Fruit fly (Drosophila melanogaster) whole organism, embryonic: ENCODE measurements around the gene CG7054.

Experiments used
- Adf1 ChIP-seq: fragments of 200-800 bp; sonication (Bioruptor generic); IDR thresholded peaks from 2 replicates; pipeline ENCODE4 v1.3.6; 2022; ENCODE audit warnings: missing biosample characterization, missing genetic modification characterization
- Antp ChIP-seq: fragments of 200-800 bp; sonication (Bioruptor generic); optimal IDR thresholded peaks from 3 replicates; lab custom pipeline; 2016; ENCODE audit warnings: missing biosample characterization, missing genetic modification characterization
- B-H1 ChIP-seq: fragments of 200-800 bp; sonication (Bioruptor generic); IDR thresholded peaks from 3 replicates; pipeline ENCODE4 v1.3.6; 2022; ENCODE audit warnings: missing biosample characterization, missing genetic modification characterization
- CG10267 ChIP-seq: fragments of 200-800 bp; sonication (Bioruptor generic); optimal IDR thresholded peaks from 2 replicates; lab custom pipeline; 2018; ENCODE audit warnings: missing biosample characterization, mild to moderate bottlenecking, missing genetic modification characterization, moderate library complexity
- CG10274 ChIP-seq: fragments of 200-800 bp; sonication (Bioruptor generic); optimal IDR thresholded peaks from 3 replicates; lab custom pipeline; 2017; ENCODE audit warnings: missing biosample characterization, mild to moderate bottlenecking, missing genetic modification characterization
- CG10321 ChIP-seq: fragments of 200-800 bp; sonication (Bioruptor generic); IDR thresholded peaks from 2 replicates; pipeline ENCODE4 v1.3.6; 2022; ENCODE audit warnings: missing biosample characterization, missing genetic modification characterization
- CG11504 ChIP-seq: fragments of 200-800 bp; sonication (Bioruptor generic); optimal IDR thresholded peaks from 3 replicates; lab custom pipeline; 2019; ENCODE audit warnings: missing biosample characterization, mild to moderate bottlenecking, missing genetic modification characterization, moderate library complexity
- CG12219 ChIP-seq: fragments of 200-800 bp; sonication (Bioruptor generic); optimal IDR thresholded peaks from 3 replicates; lab custom pipeline; 2018; ENCODE audit warnings: missing biosample characterization, mild to moderate bottlenecking, missing genetic modification characterization
- CG12236 ChIP-seq: fragments of 200-800 bp; sonication (Bioruptor generic); optimal IDR thresholded peaks from 2 replicates; lab custom pipeline; 2016; ENCODE audit warnings: missing biosample characterization, missing genetic modification characterization
- CG15601 ChIP-seq: fragments of 200-800 bp; sonication (Bioruptor generic); optimal IDR thresholded peaks from 3 replicates; lab custom pipeline; 2019; ENCODE audit warnings: missing biosample characterization, mild to moderate bottlenecking, missing genetic modification characterization, moderate library complexity
- CG1647 ChIP-seq: fragments of 200-800 bp; sonication (Bioruptor generic); optimal IDR thresholded peaks from 3 replicates; lab custom pipeline; 2016; ENCODE audit warnings: missing biosample characterization, missing genetic modification characterization
- CG16815 ChIP-seq: fragments of 200-800 bp; sonication (Bioruptor generic); optimal IDR thresholded peaks from 3 replicates; lab custom pipeline; 2017; ENCODE audit warnings: missing biosample characterization, mild to moderate bottlenecking, missing genetic modification characterization
- CG1792 ChIP-seq: fragments of 200-800 bp; sonication (Bioruptor generic); optimal IDR thresholded peaks from 2 replicates; lab custom pipeline; 2016; ENCODE audit warnings: missing biosample characterization, missing genetic modification characterization
- CG18764 ChIP-seq: fragments of 200-800 bp; sonication (Bioruptor generic); optimal IDR thresholded peaks from 3 replicates; lab custom pipeline; 2016; ENCODE audit warnings: missing biosample characterization, missing genetic modification characterization
- CG2678 ChIP-seq: fragments of 200-800 bp; sonication (Bioruptor generic); optimal IDR thresholded peaks from 3 replicates; lab custom pipeline; 2019; ENCODE audit warnings: missing biosample characterization, mild to moderate bottlenecking, missing genetic modification characterization, moderate library complexity
- CG4404 ChIP-seq: fragments of 200-800 bp; sonication (Bioruptor generic); IDR thresholded peaks from 2 replicates; pipeline ENCODE4 v1.3.6; 2022; ENCODE audit warnings: missing biosample characterization, missing genetic modification characterization
- CG6272 ChIP-seq: fragments of 200-800 bp; sonication (Bioruptor generic); IDR thresholded peaks from 2 replicates; pipeline ENCODE4 v1.3.6; 2022; ENCODE audit warnings: missing biosample characterization, missing genetic modification characterization
- CG6791 ChIP-seq: fragments of 200-800 bp; sonication (Bioruptor generic); IDR thresholded peaks from 3 replicates; pipeline ENCODE4 v1.3.6; 2022; ENCODE audit warnings: missing biosample characterization, missing genetic modification characterization; ENCODE audit not compliant: partially characterized antibody
- CG7271 ChIP-seq: fragments of 200-800 bp; sonication (Bioruptor generic); optimal IDR thresholded peaks from 2 replicates; lab custom pipeline; 2018; ENCODE audit warnings: missing biosample characterization, mild to moderate bottlenecking, missing genetic modification characterization, moderate library complexity
- CG7786 ChIP-seq: fragments of 200-800 bp; sonication (Bioruptor generic); optimal IDR thresholded peaks from 2 replicates; lab custom pipeline; 2016; ENCODE audit warnings: missing biosample characterization, missing genetic modification characterization
- CG8359 ChIP-seq: fragments of 200-800 bp; sonication (Bioruptor generic); optimal IDR thresholded peaks from 2 replicates; lab custom pipeline; 2017; ENCODE audit warnings: missing biosample characterization, mild to moderate bottlenecking, missing genetic modification characterization, borderline replicate concordance
- CG8924 ChIP-seq: fragments of 200-800 bp; optimal IDR thresholded peaks from 3 replicates; lab custom pipeline; 2019; ENCODE audit warnings: missing biosample characterization, mild to moderate bottlenecking, missing genetic modification characterization, moderate library complexity
- Camta ChIP-seq: fragments of 200-800 bp; sonication (Bioruptor generic); optimal IDR thresholded peaks from 2 replicates; lab custom pipeline; 2016; ENCODE audit warnings: missing biosample characterization, missing genetic modification characterization
- CrebB ChIP-seq: fragments of 200-800 bp; sonication (Bioruptor generic); optimal IDR thresholded peaks from 3 replicates; lab custom pipeline; 2018; ENCODE audit warnings: missing biosample characterization, mild to moderate bottlenecking, missing genetic modification characterization
- Dfd ChIP-seq, 2 experiments: fragments of >200 bp; optimal IDR thresholded peaks; 2 replicates each; lab custom pipeline; 2017; ENCODE audit warnings: missing biosample characterization in 2 of 2, missing genetic modification characterization in 2 of 2
- HLHmδ ChIP-seq: fragments of 200-800 bp; sonication (Bioruptor generic); optimal IDR thresholded peaks from 2 replicates; lab custom pipeline; 2018; ENCODE audit warnings: missing biosample characterization, mild to moderate bottlenecking, missing genetic modification characterization, moderate library complexity
- HmgZ ChIP-seq: fragments of 200-800 bp; sonication (Bioruptor generic); optimal IDR thresholded peaks from 2 replicates; lab custom pipeline; 2018; ENCODE audit warnings: missing biosample characterization, mild to moderate bottlenecking, missing genetic modification characterization
- Hmr ChIP-seq: fragments of 200-800 bp; sonication (Bioruptor generic); optimal IDR thresholded peaks from 3 replicates; lab custom pipeline; 2017; ENCODE audit warnings: mild to moderate bottlenecking, missing biosample characterization, missing genetic modification reagents, missing genetic modification characterization
- Hr51 ChIP-seq, 2 experiments: fragments of 200-800 bp; sonication (Bioruptor generic); optimal IDR thresholded peaks; 2 replicates in 1 of 2; 3 replicates in 1 of 2; lab custom pipeline; 2016 to 2018; ENCODE audit warnings: missing biosample characterization in 2 of 2, missing genetic modification characterization in 2 of 2, mild to moderate bottlenecking in 1 of 2, moderate library complexity in 1 of 2
- MTF-1 ChIP-seq: fragments of 200-800 bp; sonication (Bioruptor generic); optimal IDR thresholded peaks from 2 replicates; lab custom pipeline; 2018; ENCODE audit warnings: missing biosample characterization, mild to moderate bottlenecking, missing genetic modification characterization, borderline replicate concordance
- Mrtf ChIP-seq: fragments of 200-800 bp; sonication (Bioruptor generic); IDR thresholded peaks from 3 replicates; pipeline ENCODE4 v1.3.6; 2022; ENCODE audit warnings: missing biosample characterization, missing genetic modification characterization
- NC2α ChIP-seq: fragments of 200-800 bp; sonication (Bioruptor generic); optimal IDR thresholded peaks from 2 replicates; lab custom pipeline; 2016; ENCODE audit warnings: missing biosample characterization, missing genetic modification characterization
- Nf-YC ChIP-seq: fragments of 200-800 bp; optimal IDR thresholded peaks from 3 replicates; lab custom pipeline; 2019; ENCODE audit warnings: missing biosample characterization, mild to moderate bottlenecking, missing genetic modification characterization, moderate library complexity
- Xbp1 ChIP-seq: fragments of 200-800 bp; sonication (Bioruptor generic); optimal IDR thresholded peaks from 3 replicates; lab custom pipeline; 2016; ENCODE audit warnings: missing biosample characterization, mild to moderate bottlenecking, missing genetic modification characterization
- aop ChIP-seq: fragments of 200-800 bp; sonication (Bioruptor generic); IDR thresholded peaks from 2 replicates; pipeline ENCODE4 v1.3.6; 2022; ENCODE audit warnings: missing biosample characterization, missing genetic modification characterization
- cas ChIP-seq: fragments of 200-800 bp; sonication (Bioruptor generic); IDR thresholded peaks from 2 replicates; pipeline ENCODE4 v1.3.6; 2022; ENCODE audit warnings: missing biosample characterization, missing genetic modification characterization
- chn ChIP-seq: fragments of 200-800 bp; sonication (Bioruptor generic); optimal IDR thresholded peaks from 2 replicates; lab custom pipeline; 2016; ENCODE audit warnings: missing biosample characterization, missing genetic modification characterization
- corto ChIP-seq: fragments of 200-800 bp; sonication (Bioruptor generic); optimal IDR thresholded peaks from 2 replicates; lab custom pipeline; 2016; ENCODE audit warnings: missing biosample characterization, mild to moderate bottlenecking, missing genetic modification characterization, moderate library complexity
- dati ChIP-seq: fragments of 200-800 bp; sonication (Bioruptor generic); IDR thresholded peaks from 2 replicates; pipeline ENCODE4 v1.3.6; 2022; ENCODE audit warnings: missing biosample characterization, missing genetic modification characterization
- dpn ChIP-seq, 2 experiments: fragments of 200-800 bp; sonication (Bioruptor generic); optimal IDR thresholded peaks; 3 replicates each; lab custom pipeline; 2016; ENCODE audit warnings: missing biosample characterization in 2 of 2, missing genetic modification characterization in 2 of 2
- gem ChIP-seq: fragments of 200-800 bp; sonication (Bioruptor generic); optimal IDR thresholded peaks from 2 replicates; lab custom pipeline; 2019; ENCODE audit warnings: missing biosample characterization, mild to moderate bottlenecking, missing genetic modification characterization, moderate library complexity
- gfzf ChIP-seq: fragments of 200-800 bp; sonication (Bioruptor generic); optimal IDR thresholded peaks from 2 replicates; lab custom pipeline; 2016; ENCODE audit warnings: missing biosample characterization, mild to moderate bottlenecking, missing genetic modification characterization, moderate library complexity
- ken ChIP-seq: fragments of 200-800 bp; sonication (Bioruptor generic); IDR thresholded peaks from 3 replicates; pipeline ENCODE4 v1.3.6; 2022; ENCODE audit warnings: missing biosample characterization, missing genetic modification characterization
- lmd ChIP-seq: fragments of 200-800 bp; sonication (Bioruptor generic); IDR thresholded peaks from 2 replicates; pipeline ENCODE4 v1.3.6; 2022; ENCODE audit warnings: missing biosample characterization, missing genetic modification characterization
- maf-S ChIP-seq: fragments of 200-800 bp; sonication (Bioruptor generic); optimal IDR thresholded peaks from 2 replicates; lab custom pipeline; 2016; ENCODE audit warnings: missing biosample characterization, missing genetic modification characterization
- pita ChIP-seq: fragments of 200-800 bp; sonication (Bioruptor generic); optimal IDR thresholded peaks from 2 replicates; lab custom pipeline; 2017; ENCODE audit warnings: missing biosample characterization, mild to moderate bottlenecking, missing genetic modification characterization
- rib ChIP-seq: fragments of 200-800 bp; sonication (Bioruptor generic); IDR thresholded peaks from 2 replicates; pipeline ENCODE4 v1.3.6; 2022; ENCODE audit warnings: missing biosample characterization, missing genetic modification characterization
- tin ChIP-seq: fragments of 200-800 bp; sonication (Bioruptor generic); optimal IDR thresholded peaks from 3 replicates; lab custom pipeline; 2016; ENCODE audit warnings: missing biosample characterization, missing genetic modification characterization
- twi ChIP-seq: fragments of 200-800 bp; optimal IDR thresholded peaks from 2 replicates; lab custom pipeline; 2019; ENCODE audit warnings: missing biosample characterization, mild to moderate bottlenecking, missing genetic modification characterization, moderate library complexity

The CG7054 gene

DNA sequence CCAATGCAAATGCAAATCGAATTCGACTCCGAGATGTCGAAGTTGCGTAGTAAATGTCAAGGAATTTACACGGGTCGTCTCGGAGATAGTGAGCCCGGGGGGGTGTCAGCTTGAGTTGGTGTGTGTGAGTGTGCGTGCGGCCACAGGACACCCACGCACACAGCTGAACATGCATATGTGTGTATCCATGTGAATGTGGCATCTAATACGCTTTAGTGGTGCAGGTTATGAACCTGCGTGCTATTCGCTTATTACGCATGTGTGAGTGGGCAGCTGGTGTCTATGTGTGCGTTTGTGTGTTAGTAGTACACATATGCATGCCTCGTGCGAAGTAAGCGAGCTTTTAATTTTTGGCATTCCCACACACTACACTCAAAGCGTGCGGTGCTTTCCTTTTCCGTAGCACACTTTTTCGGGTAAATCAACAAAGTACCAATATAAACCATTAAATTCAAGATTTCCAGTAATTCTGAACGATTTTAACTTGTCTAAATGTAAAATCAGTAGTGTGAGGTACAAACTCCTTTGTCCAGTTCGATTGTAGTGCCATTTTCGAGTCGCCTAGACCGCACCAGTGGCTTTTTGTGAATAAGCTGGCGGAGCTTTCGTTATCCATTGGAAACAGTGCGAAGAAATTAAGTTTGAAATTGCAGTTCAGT is 4.2 kb downstream of the CG7054 start (continued):
- TF ChIP-seq rib (GFP tag; lab: Robert Waterston, UW) (peak; percentile 75), CG10321 (GFP tag; lab: Robert Waterston, UW) (peak; percentile 54; the same call in 1 of the 2 replicates), Antp (GFP tag; lab: Kevin White, UChicago) (peak; percentile 92), CG12219 (GFP tag; lab: Kevin White, UChicago) (peak; percentile 85), twi (tag; lab: Kevin White, UChicago) (no peak), Mrtf (GFP tag; lab: Robert Waterston, UW) (peak; percentile 81; the same call in 2 of the 3 replicates), Dfd (GFP tag; optimal IDR thresholded peaks at IDR 0.05; lab: Kevin White, UChicago) (no peak), Hmr (GFP tag; lab: Kevin White, UChicago) (peak; percentile 95), CrebB (tag; lab: Kevin White, UChicago) (peak; percentile 82), CG1792 (peak; percentile 88), CG4404 (GFP tag; lab: Robert Waterston, UW) (peak; percentile 46), chn (GFP tag; lab: Kevin White, UChicago) (peak; percentile 67), lmd (GFP tag; lab: Robert Waterston, UW) (peak; percentile 86), CG8924 (tag; lab: Kevin White, UChicago) (peak; percentile 87), CG7786 (GFP tag; lab: Kevin White, UChicago) (peak; percentile 87), dati (GFP tag; lab: Robert Waterston, UW) (no peak), HLHmδ (no peak), CG16815 (GFP tag; lab: Kevin White, UChicago) (peak; percentile 50), CG1647 (GFP tag; lab: Kevin White, UChicago) (peak; percentile 86), aop (peak; percentile 69; the same call in 1 of the 2 replicates), gfzf (no peak), Camta (GFP tag; lab: Kevin White, UChicago) (peak; percentile 76), pita (GFP tag; lab: Kevin White, UChicago) (no peak), maf-S (GFP tag; lab: Kevin White, UChicago) (peak; percentile 86), gem (peak; percentile 90), Nf-YC (tag; lab: Kevin White, UChicago) (peak; percentile 78), CG18764 (GFP tag; lab: Kevin White, UChicago) (peak; percentile 78), Adf1 (peak; percentile 34; the same call in 1 of the 2 replicates), CG12236 (GFP tag; lab: Kevin White, UChicago) (peak; percentile 49), CG7271 (tag; lab: Kevin White, UChicago) (no peak), tin (GFP tag; lab: Kevin White, UChicago) (peak; percentile 83), CG10267 (tag; lab: Kevin White, UChicago) (peak; percentile 69), Hr51 (GFP tag; optimal IDR thresholded peaks at IDR 0.05; lab: Kevin White, UChicago) (peak; percentile 84 to 96), B-H1 (GFP tag; lab: Robert Waterston, UW) (peak; percentile 76), NC2α (GFP tag; lab: Kevin White, UChicago) (peak; percentile 23), cas (GFP tag; lab: Robert Waterston, UW) (peak; percentile 78), CG10274 (GFP tag; lab: Kevin White, UChicago) (peak; percentile 98), CG2678 (peak; percentile 94), MTF-1 (GFP tag; lab: Kevin White, UChicago) (peak; percentile 1), CG11504 (tag; lab: Kevin White, UChicago) (peak; percentile 91), HmgZ (tag; lab: Kevin White, UChicago) (peak; percentile 90), CG6272 (GFP tag; lab: Robert Waterston, UW) (peak; percentile 74), ken (peak; percentile 72), Xbp1 (GFP tag; lab: Kevin White, UChicago) (peak; percentile 90), corto (no peak), CG8359 (GFP tag; lab: Kevin White, UChicago) (no peak), CG15601 (tag; lab: Kevin White, UChicago) (no peak), dpn (GFP tag; optimal IDR thresholded peaks at IDR 0.05; lab: Kevin White, UChicago) (peak; percentile 87 to 89), CG6791 (GFP tag; lab: Robert Waterston, UW) (no peak)
